Worm (Caenorhabditis elegans) whole organism, L2 larva: ENCODE measurements around the gene C25F6.1.

Source experiments
- ama-1 ChIP-seq: fragments of 150-350 bp; optimal IDR thresholded peaks from 2 replicates; lab custom pipeline; 2018; ENCODE audit warnings: inconsistent platforms
- dmd-4 ChIP-seq: sonication (generic microtip); optimal IDR thresholded peaks from 2 replicates; lab custom pipeline; 2017; ENCODE audit warnings: missing biosample characterization, missing genetic modification characterization
- egl-27 ChIP-seq: sonication (generic microtip); optimal IDR thresholded peaks from 3 replicates; lab custom pipeline; 2017; ENCODE audit warnings: missing biosample characterization, missing genetic modification reagents, missing genetic modification characterization
- elt-1 ChIP-seq: fragments of 150-350 bp; optimal IDR thresholded peaks from 2 replicates; lab custom pipeline; 2014; ENCODE audit warnings: missing biosample characterization, missing genetic modification characterization
- lin-13 ChIP-seq: fragments of 150-350 bp; optimal IDR thresholded peaks from 2 replicates; lab custom pipeline; 2014; ENCODE audit warnings: missing biosample characterization, missing genetic modification reagents, missing genetic modification characterization
- nhr-11 ChIP-seq: fragments of 150-350 bp; optimal IDR thresholded peaks from 2 replicates; lab custom pipeline; 2014; ENCODE audit warnings: missing biosample characterization, missing genetic modification characterization
- skn-1 ChIP-seq: sonication (generic microtip); optimal IDR thresholded peaks from 2 replicates; lab custom pipeline; 2017; ENCODE audit warnings: missing biosample characterization, missing genetic modification characterization
- ztf-11 ChIP-seq: sonication (generic microtip); optimal IDR thresholded peaks from 2 replicates; lab custom pipeline; 2017; ENCODE audit warnings: missing biosample characterization, missing genetic modification characterization

DNA sequence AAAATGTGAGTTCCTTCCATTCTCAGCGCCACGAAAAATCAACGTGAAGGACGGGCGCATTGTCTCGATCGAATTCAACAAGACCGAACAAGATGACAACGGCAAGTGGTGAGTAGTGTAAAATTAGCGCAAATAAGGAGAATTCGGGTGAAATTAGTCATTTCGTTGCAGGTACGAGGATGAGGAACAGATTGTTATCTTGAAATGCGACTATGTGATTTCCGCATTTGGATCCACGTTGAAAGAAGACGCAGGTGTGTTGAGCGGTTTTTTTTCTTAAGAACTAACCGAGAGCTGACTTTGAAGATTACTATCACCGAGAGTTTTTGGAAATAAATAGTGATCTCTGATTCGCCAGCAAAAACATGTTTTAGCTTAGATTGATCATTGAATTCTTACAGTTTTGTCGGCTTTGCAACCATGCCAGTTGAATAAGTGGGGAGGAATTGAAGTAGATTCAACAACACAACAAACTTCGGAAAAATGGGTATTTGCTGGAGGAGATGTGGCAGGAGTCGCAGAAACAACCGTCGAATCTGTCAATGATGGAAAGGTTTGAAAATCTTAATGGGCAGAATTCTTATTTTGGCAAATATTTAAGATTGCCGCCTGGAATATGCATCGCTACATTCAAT lies 16.1 kb upstream of the C25F6.1 start:
- TF ChIP-seq egl-27: no peak
- TF ChIP-seq ztf-11 (tag; lab: Kevin White, UChicago): no peak
- no peak for TF ChIP-seq skn-1 (tag; lab: Kevin White, UChicago)
- TF ChIP-seq nhr-11 (tag; lab: Kevin White, UChicago): no peak
- no peak for TF ChIP-seq lin-13 (GFP tag; lab: Kevin White, UChicago)
- no peak for TF ChIP-seq elt-1 (tag; lab: Kevin White, UChicago)
- TF ChIP-seq dmd-4 (tag; lab: Kevin White, UChicago): no peak
- TF ChIP-seq ama-1: no peak
